Worm (Caenorhabditis elegans) whole organism, early embryonic: Measurements from ENCODE around the gene irld-33.
"Not testable (repeated sequence)": the region's sequence is repeated elsewhere in the genome, so short reads cannot be mapped to it uniquely, and the experiment has no call there.

Experiments used
- B0310.2 ChIP-seq: sonication (generic microtip); optimal IDR thresholded peaks from 2 replicates; lab custom pipeline; 2016; ENCODE audit warnings: mild to moderate bottlenecking, missing genetic modification characterization, missing compliant biosample characterization
- F13C5.2 ChIP-seq: sonication (generic microtip); optimal IDR thresholded peaks from 2 replicates; lab custom pipeline; 2017; ENCODE audit warnings: mild to moderate bottlenecking, missing genetic modification characterization, inconsistent platforms, missing compliant biosample characterization
- aly-1 ChIP-seq: sonication (generic microtip); optimal IDR thresholded peaks from 2 replicates; lab custom pipeline; 2016; ENCODE audit warnings: missing genetic modification characterization, missing compliant biosample characterization
- ama-1 ChIP-seq: fragments of 150-350 bp; optimal IDR thresholded peaks from 2 replicates; lab custom pipeline; 2014
- ceh-13 ChIP-seq: fragments of 200-800 bp; sonication (Bioruptor generic); optimal IDR thresholded peaks from 2 replicates; lab custom pipeline; 2018; ENCODE audit warnings: mild to moderate bottlenecking, missing genetic modification characterization, missing compliant biosample characterization
- ceh-36 ChIP-seq: sonication (generic microtip); optimal IDR thresholded peaks from 2 replicates; lab custom pipeline; 2016; ENCODE audit warnings: missing genetic modification characterization, inconsistent platforms, missing compliant biosample characterization
- ets-7 ChIP-seq: sonication (generic microtip); optimal IDR thresholded peaks from 2 replicates; lab custom pipeline; 2016; ENCODE audit warnings: missing genotype, missing genetic modification characterization, missing compliant biosample characterization
- flt-1 ChIP-seq: fragments of 200-800 bp; sonication (Bioruptor generic); IDR thresholded peaks from 2 replicates; pipeline ENCODE4 v1.3.6; 2022; ENCODE audit warnings: missing genetic modification characterization, missing compliant biosample characterization
- hmbx-1 ChIP-seq: sonication (generic microtip); optimal IDR thresholded peaks from 2 replicates; lab custom pipeline; 2016; ENCODE audit warnings: mild to moderate bottlenecking, missing genetic modification characterization, missing compliant biosample characterization
- hmg-4 ChIP-seq: fragments of 200-800 bp; sonication (Bioruptor generic); optimal IDR thresholded peaks from 2 replicates; lab custom pipeline; 2018; ENCODE audit warnings: mild to moderate bottlenecking, missing genetic modification characterization, missing compliant biosample characterization
- hnd-1 ChIP-seq: sonication (generic microtip); optimal IDR thresholded peaks from 2 replicates; lab custom pipeline; 2016; ENCODE audit warnings: missing genetic modification characterization, missing compliant biosample characterization
- pes-1 ChIP-seq: fragments of 200-800 bp; sonication (Bioruptor generic); IDR thresholded peaks from 2 replicates; pipeline ENCODE4 v1.3.6; 2022; ENCODE audit warnings: missing genetic modification reagents, missing genetic modification characterization, missing compliant biosample characterization
- scrt-1 ChIP-seq: fragments of 200-800 bp; sonication (Bioruptor generic); IDR thresholded peaks from 2 replicates; pipeline ENCODE4 v1.3.6; 2022; ENCODE audit warnings: missing genetic modification characterization, missing compliant biosample characterization
- sea-1 ChIP-seq: fragments of 200-800 bp; sonication (Bioruptor generic); conservative IDR thresholded peaks from 2 replicates; pipeline ENCODE4 v1.3.6; 2022; ENCODE audit warnings: missing genetic modification characterization, missing compliant biosample characterization
- tbx-11 ChIP-seq: fragments of 200-800 bp; sonication (Bioruptor generic); IDR thresholded peaks from 2 replicates; pipeline ENCODE4 v1.3.6; 2022; ENCODE audit warnings: missing genetic modification characterization, missing compliant biosample characterization
- tbx-37 ChIP-seq: fragments of 200-800 bp; sonication (Bioruptor generic); conservative IDR thresholded peaks from 2 replicates; pipeline ENCODE4 v1.3.6; 2022; ENCODE audit warnings: missing genetic modification reagents, missing genetic modification characterization, missing compliant biosample characterization
- tra-4 ChIP-seq: sonication (generic microtip); optimal IDR thresholded peaks from 2 replicates; lab custom pipeline; 2017; ENCODE audit warnings: missing genetic modification characterization, missing compliant biosample characterization

irld-33 gene

DNA sequence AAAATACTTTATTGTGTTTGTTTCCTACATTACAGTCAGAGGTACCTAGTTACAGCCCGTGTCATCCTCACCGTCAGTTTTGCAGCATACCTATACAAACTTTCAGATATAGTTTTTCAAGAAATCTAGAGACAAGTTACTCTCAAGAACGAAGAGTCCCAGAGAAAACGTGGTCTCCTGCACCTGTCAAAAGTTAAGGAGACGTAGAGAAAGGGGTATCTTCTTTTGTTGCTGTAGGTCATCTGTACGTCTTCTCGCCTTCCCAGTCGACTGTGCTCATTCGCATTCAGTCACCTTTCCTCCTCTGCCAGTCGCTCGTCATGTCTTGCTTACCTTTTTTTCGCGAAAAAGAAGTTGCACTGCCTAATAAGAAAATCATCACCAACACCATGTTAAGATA lies 22.7 kb downstream of the irld-33 start, which contains the start of gene F36H5.4:
Gene F36H5.4 (plus strand): TSS at position 301 of the 400 bp plus-strand sequence.
- TF ChIP-seq hnd-1 (tag; lab: Kevin White, UChicago) (no peak), tbx-37 (GFP tag; lab: Robert Waterston, UW) (no peak), aly-1 (tag; lab: Kevin White, UChicago) (no peak), B0310.2 (no peak), ceh-36 (no peak), pes-1 (no peak), F13C5.2 (no peak), hmg-4 (GFP tag; lab: Kevin White, UChicago) (no peak), scrt-1 (no peak), flt-1 (GFP tag; lab: Robert Waterston, UW) (no peak), hmbx-1 (no peak), sea-1 (GFP tag; lab: Robert Waterston, UW) (no peak), ets-7 (tag; lab: Kevin White, UChicago) (no peak)

DNA sequence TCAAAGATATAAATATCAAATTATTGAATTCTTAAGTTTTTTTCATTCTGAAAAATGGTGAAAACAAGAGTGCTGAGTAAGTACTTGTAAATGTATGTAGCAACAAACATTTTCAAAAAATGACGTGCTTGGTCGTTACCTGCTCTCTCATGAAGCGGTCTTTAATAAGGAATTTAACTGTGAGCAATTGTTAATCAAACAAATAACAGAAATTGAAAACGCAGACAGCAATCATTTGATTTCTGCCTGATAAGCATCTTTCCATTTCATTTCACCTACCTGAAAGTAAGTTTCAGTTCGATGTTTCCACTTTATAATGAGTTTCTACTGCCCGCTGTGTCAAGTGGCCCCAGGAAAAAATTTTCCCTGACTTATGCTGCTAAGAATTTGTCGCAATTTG lies 24.2 kb downstream of the irld-33 start, which contains the start of gene math-28:
Gene math-28 (plus strand): TSS at position 301 of the 400 bp plus-strand sequence.
- TF ChIP-seq scrt-1: no peak
- TF ChIP-seq tbx-11 (GFP tag; lab: Robert Waterston, UW): no peak
- no peak for TF ChIP-seq pes-1
- TF ChIP-seq aly-1 (tag; lab: Kevin White, UChicago): no peak
- TF ChIP-seq F13C5.2: no peak
- no peak for TF ChIP-seq sea-1 (GFP tag; lab: Robert Waterston, UW)
- TF ChIP-seq ets-7 (tag; lab: Kevin White, UChicago): no peak
- no peak for TF ChIP-seq hmbx-1
- TF ChIP-seq B0310.2: no peak
- TF ChIP-seq tbx-37 (GFP tag; lab: Robert Waterston, UW): no peak

DNA sequence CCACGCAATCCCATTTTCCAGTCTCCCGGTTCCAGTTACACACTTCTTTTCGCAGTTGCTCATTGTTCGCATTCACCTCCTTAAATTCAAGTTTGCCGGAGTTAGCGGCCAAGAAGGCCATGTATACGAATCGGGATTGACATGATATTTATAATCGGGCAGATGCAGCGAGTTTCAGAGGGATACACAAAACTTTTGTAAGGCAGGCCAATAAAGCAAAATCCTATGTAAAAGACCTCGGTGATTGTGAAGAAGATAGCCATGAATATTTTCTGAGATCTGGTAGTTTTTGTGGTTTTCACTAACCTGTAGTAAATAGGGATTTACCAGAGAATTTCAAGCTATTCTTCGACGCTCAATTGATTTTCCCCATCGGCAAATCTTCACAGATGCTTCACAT lies 27.9 kb downstream of the irld-33 start:
- TF ChIP-seq hnd-1 (tag; lab: Kevin White, UChicago): no peak
- no peak for TF ChIP-seq tra-4 (tag; lab: Kevin White, UChicago)
- no peak for TF ChIP-seq pes-1
- no peak for TF ChIP-seq tbx-37 (GFP tag; lab: Robert Waterston, UW)
- TF ChIP-seq hmbx-1: no peak
- no peak for TF ChIP-seq scrt-1
- TF ChIP-seq tbx-11 (GFP tag; lab: Robert Waterston, UW): no peak
- no peak for TF ChIP-seq ama-1

DNA sequence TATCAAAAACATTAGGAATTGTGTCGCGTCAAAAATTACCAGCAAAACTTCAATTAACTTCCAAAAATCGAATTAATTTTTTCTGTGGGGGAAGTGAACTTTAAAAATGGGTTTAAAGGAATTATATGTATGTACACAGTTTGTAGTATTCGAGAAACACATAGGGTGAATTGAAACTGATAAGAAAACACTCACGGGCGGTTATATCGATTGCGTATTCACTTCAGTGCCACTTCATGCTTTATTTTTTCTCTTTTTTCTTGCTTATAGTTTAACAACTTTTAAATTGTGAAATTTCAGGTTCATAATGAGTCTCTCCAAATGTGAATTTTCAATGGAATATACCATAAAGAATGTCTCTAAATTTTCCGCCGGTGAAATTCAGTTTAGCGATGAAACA lies 32.5 kb downstream of the irld-33 start, which contains the start of gene math-26:
Gene math-26 (plus strand): TSS at position 301 of the 400 bp plus-strand sequence.
- not testable (repeated sequence) for TF ChIP-seq ceh-36; tbx-37 (GFP tag; lab: Robert Waterston, UW); ets-7 (tag; lab: Kevin White, UChicago)

DNA sequence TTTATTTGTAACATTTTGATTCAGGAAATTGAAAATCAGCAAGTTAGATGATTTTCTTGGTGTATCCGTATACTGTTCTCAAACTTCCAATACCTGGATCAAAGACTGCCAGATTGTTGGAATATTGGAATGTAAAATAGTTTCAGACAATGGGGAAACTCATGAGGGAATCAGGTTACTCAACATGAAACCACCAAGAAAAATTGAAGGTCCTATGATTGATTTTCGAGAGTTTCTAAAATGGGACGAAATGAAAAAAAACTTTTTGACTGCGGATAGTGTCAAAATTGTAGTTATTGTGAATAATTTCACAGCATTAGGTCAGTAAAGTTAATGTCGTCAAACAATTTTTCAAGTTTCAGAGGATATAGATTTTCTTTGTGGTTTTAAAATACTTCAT lies 32.9 kb downstream of the irld-33 start, which contains the start of gene math-3:
Gene math-3 (plus strand): TSS at position 301 of the 400 bp plus-strand sequence.
- no peak for TF ChIP-seq flt-1 (GFP tag; lab: Robert Waterston, UW)
- no peak for TF ChIP-seq hnd-1 (tag; lab: Kevin White, UChicago)
- no peak for TF ChIP-seq tbx-37 (GFP tag; lab: Robert Waterston, UW)
- TF ChIP-seq tra-4 (tag; lab: Kevin White, UChicago): no peak
- TF ChIP-seq ceh-13 (GFP tag; lab: Kevin White, UChicago): no peak
- no peak for TF ChIP-seq hmg-4 (GFP tag; lab: Kevin White, UChicago)
- TF ChIP-seq aly-1 (tag; lab: Kevin White, UChicago): no peak
- TF ChIP-seq tbx-11 (GFP tag; lab: Robert Waterston, UW): no peak

DNA sequence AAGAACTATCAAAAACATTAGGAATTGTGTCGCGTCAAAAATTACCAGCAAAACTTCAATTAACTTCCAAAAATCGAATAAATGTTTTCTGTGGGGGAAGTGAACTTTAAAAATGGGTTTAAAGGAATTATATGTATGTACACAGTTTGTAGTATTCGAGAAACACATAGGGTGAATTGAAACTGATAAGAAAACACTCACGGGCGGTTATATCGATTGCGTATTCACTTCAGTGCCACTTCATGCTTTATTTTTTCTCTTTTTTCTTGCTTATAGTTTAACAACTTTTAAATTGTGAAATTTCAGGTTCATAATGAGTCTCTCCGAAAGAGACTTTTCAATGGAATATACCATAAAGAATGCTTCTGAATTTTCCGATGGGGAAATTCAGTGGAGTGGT lies 36.4 kb downstream of the irld-33 start, which contains the start of gene F36H5.14:
Gene F36H5.14 (plus strand): TSS at position 301 of the 400 bp plus-strand sequence.
- TF ChIP-seq B0310.2; tbx-11 (GFP tag; lab: Robert Waterston, UW); hnd-1 (tag; lab: Kevin White, UChicago): not testable (repeated sequence)

DNA sequence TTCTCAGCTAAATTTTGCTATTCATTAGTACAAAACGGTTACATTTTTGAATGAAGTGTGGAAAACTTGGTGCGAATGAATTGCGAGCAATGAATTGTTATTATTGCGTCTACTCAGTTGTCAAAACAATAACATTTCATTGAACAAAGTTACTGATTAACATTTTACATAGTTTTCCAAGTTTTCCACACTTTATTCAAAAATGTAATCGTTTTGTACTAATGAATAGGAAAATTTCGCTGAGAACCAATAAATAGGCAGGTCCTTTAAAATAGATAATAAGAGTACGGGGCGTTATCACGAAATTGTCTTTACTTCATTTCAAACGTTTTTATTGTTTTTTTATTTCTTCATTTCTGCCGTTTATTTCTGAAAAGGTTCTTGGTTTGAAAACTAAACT lies 43.6 kb downstream of the irld-33 start, which contains the start of gene math-4:
Gene math-4 (minus strand): TSS at position 101 of the 400 bp plus-strand sequence.
- no peak for TF ChIP-seq aly-1 (tag; lab: Kevin White, UChicago)
- TF ChIP-seq tra-4 (tag; lab: Kevin White, UChicago): no peak
- no peak for TF ChIP-seq flt-1 (GFP tag; lab: Robert Waterston, UW)
- TF ChIP-seq ceh-36: no peak
- TF ChIP-seq hmg-4 (GFP tag; lab: Kevin White, UChicago): no peak
- TF ChIP-seq B0310.2: no peak
- no peak for TF ChIP-seq tbx-37 (GFP tag; lab: Robert Waterston, UW)
- no peak for TF ChIP-seq sea-1 (GFP tag; lab: Robert Waterston, UW)
- TF ChIP-seq scrt-1: no peak
- TF ChIP-seq F13C5.2: no peak
- no peak for TF ChIP-seq hmbx-1

DNA sequence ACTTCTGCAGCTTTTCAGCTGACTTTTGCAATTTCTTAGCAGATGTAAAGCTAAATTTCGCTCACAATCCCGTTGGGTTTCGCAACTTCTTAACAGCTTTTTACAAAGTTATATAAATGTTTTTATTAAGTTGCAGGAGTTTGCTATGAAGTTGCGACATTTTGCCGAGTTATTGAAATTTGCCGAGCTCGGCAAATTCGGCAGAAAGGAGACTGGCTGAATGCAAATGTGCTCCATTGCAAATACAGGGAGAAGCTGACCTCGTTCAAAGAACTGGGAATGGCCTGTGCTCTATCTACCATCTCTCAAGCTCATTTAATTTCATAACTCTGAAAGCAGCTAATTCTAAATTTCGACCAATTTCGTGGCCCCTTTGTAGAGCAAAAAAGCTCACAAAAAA lies 45.9 kb downstream of the irld-33 start, which contains the start of gene C08F1.11:
Gene C08F1.11 (minus strand): TSS at position 101 of the 400 bp plus-strand sequence.
- TF ChIP-seq ama-1 (no peak), ets-7 (tag; lab: Kevin White, UChicago) (no peak), hnd-1 (tag; lab: Kevin White, UChicago) (no peak), sea-1 (GFP tag; lab: Robert Waterston, UW) (no peak), tbx-37 (GFP tag; lab: Robert Waterston, UW) (no peak), F13C5.2 (no peak), flt-1 (GFP tag; lab: Robert Waterston, UW) (no peak), tbx-11 (GFP tag; lab: Robert Waterston, UW) (no peak), hmg-4 (GFP tag; lab: Kevin White, UChicago) (no peak), pes-1 (no peak), tra-4 (tag; lab: Kevin White, UChicago) (no peak)
